Fruit fly (Drosophila melanogaster) whole organism: ENCODE data around the gene moi.

Source experiments
- CG8478 ChIP-seq: fragments of >200 bp; optimal IDR thresholded peaks from 2 replicates; lab custom pipeline; 2018; ENCODE audit warnings: inconsistent platforms
- Dll ChIP-seq: fragments of >200 bp; optimal IDR thresholded peaks from 2 replicates; lab custom pipeline; 2017
- EcR ChIP-seq, 2 experiments: fragments of >200 bp; optimal IDR thresholded peaks; 2 replicates each; lab custom pipeline; 2017; ENCODE audit warnings: missing biosample characterization in 2 of 2, missing genetic modification characterization in 2 of 2, missing genetic modification reagents in 2 of 2
- psq ChIP-seq: fragments of >200 bp; optimal IDR thresholded peaks from 2 replicates; lab custom pipeline; 2017
- usp ChIP-seq: fragments of >200 bp; optimal IDR thresholded peaks from 2 replicates; lab custom pipeline; 2017; ENCODE audit warnings: missing biosample characterization, missing genetic modification characterization, mixed read lengths

dm6 chr3R:18279494-18279893, 24.2 kb downstream of the moi start, which contains the start of gene CG7142:
- TF ChIP-seq psq: no peak
- TF ChIP-seq CG8478 (lab: Kevin White, UChicago): no peak
- no peak for TF ChIP-seq usp (GFP tag; lab: Kevin White, UChicago)
- TF ChIP-seq Dll: no peak
- no peak for TF ChIP-seq EcR (GFP tag; optimal IDR thresholded peaks at IDR 0.05; lab: Kevin White, UChicago)
